Worm (Caenorhabditis elegans) whole organism, L3 larva: ENCODE data around the gene C01G6.4.

Source experiments
- ceh-9 ChIP-seq: sonication (generic microtip); optimal IDR thresholded peaks from 2 replicates; lab custom pipeline; 2018; ENCODE audit warnings: missing biosample characterization, missing genetic modification characterization
- egl-27 ChIP-seq: sonication (generic microtip); optimal IDR thresholded peaks from 4 replicates; lab custom pipeline; 2017; ENCODE audit warnings: missing biosample characterization, missing genetic modification reagents, missing genetic modification characterization
- lin-15B ChIP-seq: fragments of 150-350 bp; optimal IDR thresholded peaks from 2 replicates; lab custom pipeline; 2014; ENCODE audit warnings: missing biosample characterization, missing genetic modification characterization
- nhr-237 ChIP-seq: fragments of 150-350 bp; optimal IDR thresholded peaks from 2 replicates; lab custom pipeline; 2014; ENCODE audit warnings: missing biosample characterization, missing genetic modification characterization

DNA sequence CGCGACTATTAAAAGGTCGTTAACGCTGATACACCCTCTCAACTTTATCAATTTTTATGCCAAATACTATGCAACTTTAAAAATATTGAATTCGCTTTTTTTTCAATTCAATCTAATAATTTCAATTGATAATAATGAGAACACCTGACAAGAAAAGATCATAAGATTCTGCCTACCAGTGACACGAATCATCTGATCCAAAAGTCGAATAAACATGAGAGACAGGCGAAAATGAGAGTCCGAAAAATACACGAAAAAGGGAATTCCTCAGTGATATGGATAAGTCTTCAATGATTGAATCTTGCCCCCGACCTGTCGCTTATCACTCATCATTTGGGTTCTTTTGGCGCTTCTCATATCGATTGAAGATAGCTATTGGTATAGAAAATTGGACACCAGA, 31.2 kb downstream of the C01G6.4 start:
- TF ChIP-seq egl-27 (tag; lab: Kevin White, UChicago) (no peak), lin-15B (tag; lab: Kevin White, UChicago) (no peak), nhr-237 (tag; lab: Kevin White, UChicago) (no peak), ceh-9 (tag; lab: Kevin White, UChicago) (no peak)
